Fruit fly (Drosophila melanogaster): Measurements from ENCODE around the gene CG32264.
A peak's percentile ranks its signal among the peaks of the same experiment; 100 is the strongest.

The CG32264 gene

DNA sequence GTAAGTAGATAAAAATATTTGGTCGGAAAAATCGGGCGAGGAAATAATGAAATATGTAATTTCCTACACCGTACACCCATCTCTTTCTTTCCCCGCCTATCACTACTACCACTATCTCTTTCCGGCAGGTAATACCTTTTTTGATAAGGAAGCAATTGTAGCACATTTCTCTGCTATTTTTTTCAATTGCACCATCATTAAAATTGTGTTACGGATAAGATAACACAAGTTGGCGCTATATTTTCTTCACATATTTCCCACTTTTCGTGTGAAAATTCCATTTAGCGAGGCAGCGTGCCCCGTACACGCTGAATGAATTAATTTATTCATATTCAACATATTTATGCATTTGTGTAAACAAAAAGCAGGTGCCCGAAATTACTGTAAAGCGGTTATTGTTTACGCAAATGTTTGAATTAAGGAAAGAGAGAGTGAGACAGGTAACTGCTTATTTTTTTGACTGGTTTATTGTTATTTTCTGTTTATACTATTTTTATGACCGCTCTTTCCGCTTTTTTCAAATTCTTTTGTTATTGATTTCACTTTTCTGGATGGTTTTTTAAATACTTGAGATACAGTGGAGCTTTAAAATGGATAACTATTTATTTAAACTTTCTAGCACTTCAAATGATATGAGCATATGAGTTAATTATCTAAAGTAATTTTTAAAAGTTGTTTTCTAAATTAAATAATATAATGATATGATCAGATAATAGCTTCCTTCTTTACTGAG lies 19.7 kb downstream of the CG32264 start (continued):
- no peak for TF ChIP-seq fd64A (GFP tag; optimal IDR thresholded peaks at IDR 0.05)
- peak; percentile 42; the same call in 1 of the 3 replicates for TF ChIP-seq Dbx (GFP tag; IDR thresholded peaks at IDR 0.05)
- TF ChIP-seq gsb (GFP tag; IDR thresholded peaks at IDR 0.05), result no peak
- no peak for TF ChIP-seq dati (GFP tag; IDR thresholded peaks at IDR 0.05)
- TF ChIP-seq sens (GFP tag), result peak; percentile 74
- no peak for TF ChIP-seq Deaf1 (tag; optimal IDR thresholded peaks at IDR 0.05)
- peak; percentile 51; the same call in 1 of the 2 replicates for TF ChIP-seq CG32767 (GFP tag; IDR thresholded peaks at IDR 0.05)
- TF ChIP-seq CG2678 (tag; optimal IDR thresholded peaks at IDR 0.05), result peak; percentile 71
- no peak for TF ChIP-seq CG11247 (GFP tag; IDR thresholded peaks at IDR 0.05)
- TF ChIP-seq Vsx1 (GFP tag; optimal IDR thresholded peaks at IDR 0.05), result peak; percentile 25
- peak; percentile 19 for TF ChIP-seq fd3F (GFP tag; optimal IDR thresholded peaks at IDR 0.05)
- no peak for TF ChIP-seq ftz-f1 (GFP tag; optimal IDR thresholded peaks at IDR 0.05)
- TF ChIP-seq CG6689 (GFP tag; IDR thresholded peaks at IDR 0.05), result peak; percentile 58; the same call in 1 of the 2 replicates
- peak; percentile 48 for TF ChIP-seq phol (tag; optimal IDR thresholded peaks at IDR 0.05)
- TF ChIP-seq CG7271 (tag; optimal IDR thresholded peaks at IDR 0.05), result no peak
- peak; percentile 71 for TF ChIP-seq CG8388 (GFP tag; optimal IDR thresholded peaks at IDR 0.05)
- TF ChIP-seq bsh (GFP tag; optimal IDR thresholded peaks at IDR 0.05), result peak in 1 of 2 experiments; percentile 76
- TF ChIP-seq cato (GFP tag; optimal IDR thresholded peaks at IDR 0.05; ENCODE audit: borderline replicate concordance), result no peak
- peak; percentile 57 for TF ChIP-seq salm (tag; optimal IDR thresholded peaks at IDR 0.05)
- peak; percentile 94 for TF ChIP-seq grau (tag; optimal IDR thresholded peaks at IDR 0.05)
- peak; percentile 34; the same call in 1 of the 2 replicates for TF ChIP-seq wor (GFP tag; IDR thresholded peaks at IDR 0.05)
- TF ChIP-seq CG2199 (GFP tag; IDR thresholded peaks at IDR 0.05), result peak; percentile 90; the same call in 2 of the 3 replicates
- no peak for TF ChIP-seq jumu (GFP tag; optimal IDR thresholded peaks at IDR 0.05)
- peak; percentile 72 for TF ChIP-seq Xrp1 (GFP tag; IDR thresholded peaks at IDR 0.05)
- peak; percentile 82 for TF ChIP-seq gem (tag; optimal IDR thresholded peaks at IDR 0.05)
- TF ChIP-seq Hr3 (GFP tag; optimal IDR thresholded peaks at IDR 0.05), result peak; percentile 18
- TF ChIP-seq CG3847 (GFP tag; IDR thresholded peaks at IDR 0.05), result 0 out of 2 replicates have a peak, but pooled peaks have one; percentile 31
- TF ChIP-seq CG8924 (tag; optimal IDR thresholded peaks at IDR 0.05), result peak; percentile 25
- TF ChIP-seq chif (GFP tag; optimal IDR thresholded peaks at IDR 0.05), result no peak
- no peak for TF ChIP-seq eyg (GFP tag; optimal IDR thresholded peaks at IDR 0.05)
- no peak for TF ChIP-seq CG43689 (GFP tag; IDR thresholded peaks at IDR 0.05)
- TF ChIP-seq nmo (GFP tag; optimal IDR thresholded peaks at IDR 0.05), result peak; percentile 62
- TF ChIP-seq CG1603 (tag; optimal IDR thresholded peaks at IDR 0.05), result no peak
- no peak for TF ChIP-seq NK7.1 (GFP tag; optimal IDR thresholded peaks at IDR 0.05)
- peak; percentile 54 for TF ChIP-seq CG15601 (tag; optimal IDR thresholded peaks at IDR 0.05)
- no peak for TF ChIP-seq unc-4 (GFP tag; IDR thresholded peaks at IDR 0.05; ENCODE audit: partially characterized antibody)
- peak in 1 of 2 experiments; percentile 66 for TF ChIP-seq eve (GFP tag; optimal IDR thresholded peaks at IDR 0.05)
- TF ChIP-seq CG32772 (GFP tag; IDR thresholded peaks at IDR 0.05), result peak; percentile 45
- TF ChIP-seq lmd (GFP tag; IDR thresholded peaks at IDR 0.05), result peak; percentile 54
- TF ChIP-seq CG15073 (GFP tag; optimal IDR thresholded peaks at IDR 0.05), result no peak
- TF ChIP-seq Dek (tag; optimal IDR thresholded peaks at IDR 0.05), result peak; percentile 3
- TF ChIP-seq gfzf (GFP tag; optimal IDR thresholded peaks at IDR 0.05), result no peak
- peak; percentile 42; the same call in 1 of the 2 replicates for TF ChIP-seq dimm (GFP tag; IDR thresholded peaks at IDR 0.05)
- no peak for TF ChIP-seq CG6654 (GFP tag; optimal IDR thresholded peaks at IDR 0.05)
- TF ChIP-seq CG12659 (GFP tag; optimal IDR thresholded peaks at IDR 0.05), result peak; percentile 43
- no peak for TF ChIP-seq CG31388 (GFP tag; optimal IDR thresholded peaks at IDR 0.05)
- peak; percentile 24 for TF ChIP-seq CG9727 (GFP tag; optimal IDR thresholded peaks at IDR 0.05)
- no peak for TF ChIP-seq CG18599 (GFP tag; optimal IDR thresholded peaks at IDR 0.05)
- no peak for TF ChIP-seq CG3163 (GFP tag; optimal IDR thresholded peaks at IDR 0.05)
